Worm (Caenorhabditis elegans) whole organism, mixed stage, embryonic: ENCODE measurements around the gene T11F9.10.

Experiments used
- lsy-2 ChIP-seq: fragments of 150-350 bp; optimal IDR thresholded peaks from 2 replicates; lab custom pipeline; 2014; ENCODE audit warnings: missing biosample characterization, missing genetic modification characterization
- mep-1 ChIP-seq: fragments of 150-350 bp; optimal IDR thresholded peaks from 2 replicates; lab custom pipeline; 2017; ENCODE audit warnings: missing biosample characterization, missing genetic modification reagents, missing genetic modification characterization, inconsistent platforms
- unc-62 ChIP-seq: fragments of 150-350 bp; optimal IDR thresholded peaks from 2 replicates; lab custom pipeline; 2014; ENCODE audit warnings: missing biosample characterization, missing genetic modification reagents, missing genetic modification characterization
- ztf-11 ChIP-seq: fragments of 150-350 bp; optimal IDR thresholded peaks from 2 replicates; lab custom pipeline; 2014; ENCODE audit warnings: missing biosample characterization, missing genetic modification characterization

ce11 chrV:11508773-11509172 lies 22.0 kb downstream of the T11F9.10 start, which contains the start of gene ttll-5:
- TF ChIP-seq mep-1 (tag; lab: Kevin White, UChicago) (no peak), ztf-11 (no peak), unc-62 (no peak), lsy-2 (no peak)
